Worm (Caenorhabditis elegans) whole organism, L1 larva: ENCODE measurements around the gene cln-3.1.

Experiments used
- aha-1 ChIP-seq: fragments of 150-350 bp; optimal IDR thresholded peaks from 2 replicates; lab custom pipeline; 2014; ENCODE audit warnings: missing biosample characterization, missing genetic modification characterization
- nhr-77 ChIP-seq: fragments of 150-350 bp; optimal IDR thresholded peaks from 2 replicates; lab custom pipeline; 2014; ENCODE audit warnings: missing biosample characterization, missing genetic modification characterization

- TF ChIP-seq aha-1 (tag; lab: Kevin White, UChicago): no peak
- no peak for TF ChIP-seq nhr-77 (tag; lab: Kevin White, UChicago)
These were observed 35.1 kb upstream of the cln-3.1 start, which contains the start of gene srh-47 for ce11 chrV:11300539-11300938.
